Worm (Caenorhabditis elegans) whole organism, late embryonic: Measurements from ENCODE around the gene bcf-1.

ENCODE experiments used
- ama-1 ChIP-seq: fragments of 150-350 bp; optimal IDR thresholded peaks from 2 replicates; lab custom pipeline; 2014
- dve-1 ChIP-seq: sonication (generic microtip); optimal IDR thresholded peaks from 2 replicates; lab custom pipeline; 2017; ENCODE audit warnings: antibody characterized with exemption, mild to moderate bottlenecking, missing genetic modification characterization, missing compliant biosample characterization
- unc-55 ChIP-seq: sonication (generic microtip); optimal IDR thresholded peaks from 2 replicates; lab custom pipeline; 2017; ENCODE audit warnings: missing biosample characterization, missing genetic modification reagents, missing genetic modification characterization

- TF ChIP-seq dve-1 (no peak), unc-55 (GFP tag; lab: Kevin White, UChicago) (no peak), ama-1 (lab: Kevin White, UChicago) (no peak)
Measured at ce11 chrV:6358709-6359108, 49.9 kb downstream of the bcf-1 start.
